Fruit fly (Drosophila melanogaster) whole organism, embryonic: ENCODE data around the gene awd.

ENCODE experiments used
- BEAF-32 ChIP-seq: fragments of 200-800 bp; sonication (Bioruptor generic); optimal IDR thresholded peaks from 3 replicates; lab custom pipeline; 2017; ENCODE audit warnings: missing biosample characterization, missing genetic modification characterization, mild to moderate bottlenecking, moderate library complexity, missing genetic modification reagents
- Bdp1 ChIP-seq: fragments of 200-800 bp; sonication (Bioruptor generic); optimal IDR thresholded peaks from 3 replicates; lab custom pipeline; 2016; ENCODE audit warnings: missing biosample characterization, missing genetic modification characterization
- CG12299 ChIP-seq: fragments of 200-800 bp; sonication (Bioruptor generic); optimal IDR thresholded peaks from 2 replicates; lab custom pipeline; 2018; ENCODE audit warnings: missing biosample characterization, mild to moderate bottlenecking, missing genetic modification characterization
- CG13424 ChIP-seq: fragments of 200-800 bp; sonication (Bioruptor generic); optimal IDR thresholded peaks from 2 replicates; lab custom pipeline; 2019; ENCODE audit warnings: missing biosample characterization, mild to moderate bottlenecking, missing genetic modification characterization, moderate library complexity
- CG14710 ChIP-seq: fragments of 200-800 bp; sonication (Bioruptor generic); optimal IDR thresholded peaks from 3 replicates; lab custom pipeline; 2019; ENCODE audit warnings: missing biosample characterization, mild to moderate bottlenecking, missing genetic modification characterization, moderate library complexity
- CG15011 ChIP-seq: fragments of 200-800 bp; sonication (Bioruptor generic); optimal IDR thresholded peaks from 3 replicates; lab custom pipeline; 2018; ENCODE audit warnings: missing biosample characterization, mild to moderate bottlenecking, missing genetic modification characterization
- CG17361 ChIP-seq: fragments of 200-800 bp; sonication (Bioruptor generic); IDR thresholded peaks from 3 replicates; pipeline ENCODE4 v1.3.6; 2022; ENCODE audit warnings: missing biosample characterization, missing genetic modification characterization
- CG17385 ChIP-seq: fragments of 200-800 bp; sonication (Bioruptor generic); optimal IDR thresholded peaks from 3 replicates; lab custom pipeline; 2018; ENCODE audit warnings: missing biosample characterization, mild to moderate bottlenecking, missing genetic modification characterization
- CG17829 ChIP-seq: fragments of 200-800 bp; optimal IDR thresholded peaks from 2 replicates; lab custom pipeline; 2019; ENCODE audit warnings: missing biosample characterization, mild to moderate bottlenecking, missing genetic modification characterization, moderate library complexity
- CG18599 ChIP-seq: fragments of 200-800 bp; sonication (Bioruptor generic); optimal IDR thresholded peaks from 3 replicates; lab custom pipeline; 2017; ENCODE audit warnings: missing biosample characterization, missing genetic modification characterization, mild to moderate bottlenecking, moderate library complexity, missing genetic modification reagents
- CG2120 ChIP-seq: fragments of 200-800 bp; sonication (Bioruptor generic); optimal IDR thresholded peaks from 3 replicates; lab custom pipeline; 2016; ENCODE audit warnings: missing biosample characterization, missing genetic modification characterization
- CG30020 ChIP-seq: fragments of 200-800 bp; optimal IDR thresholded peaks from 2 replicates; lab custom pipeline; 2019; ENCODE audit warnings: missing biosample characterization, mild to moderate bottlenecking, missing genetic modification characterization, moderate library complexity
- CG30403 ChIP-seq: fragments of 200-800 bp; sonication (Bioruptor generic); optimal IDR thresholded peaks from 3 replicates; lab custom pipeline; 2016; ENCODE audit warnings: missing biosample characterization, missing genetic modification characterization
- CG4404 ChIP-seq: fragments of 200-800 bp; sonication (Bioruptor generic); IDR thresholded peaks from 2 replicates; pipeline ENCODE4 v1.3.6; 2022; ENCODE audit warnings: missing biosample characterization, missing genetic modification characterization
- CG4854 ChIP-seq: fragments of 200-800 bp; sonication (Bioruptor generic); optimal IDR thresholded peaks from 2 replicates; lab custom pipeline; 2016; ENCODE audit warnings: missing biosample characterization, missing genetic modification characterization, inconsistent platforms
- CG8281 ChIP-seq: fragments of 200-800 bp; sonication (Bioruptor generic); optimal IDR thresholded peaks from 2 replicates; lab custom pipeline; 2018; ENCODE audit warnings: missing biosample characterization, mild to moderate bottlenecking, missing genetic modification characterization, moderate library complexity
- CG8944 ChIP-seq: fragments of 200-800 bp; sonication (Bioruptor generic); optimal IDR thresholded peaks from 3 replicates; lab custom pipeline; 2016; ENCODE audit warnings: missing biosample characterization, missing genetic modification characterization
- CHES-1-like ChIP-seq: fragments of 200-800 bp; sonication (Bioruptor generic); optimal IDR thresholded peaks from 2 replicates; lab custom pipeline; 2016; ENCODE audit warnings: missing biosample characterization, missing genetic modification characterization
- D ChIP-seq, 2 experiments: fragments of 200-800 bp in 1 of 2; fragments of >200 bp in 1 of 2; sonication (Bioruptor generic) in 1 of 2; optimal IDR thresholded peaks; 2 replicates in 1 of 2; 3 replicates in 1 of 2; lab custom pipeline; 2017; ENCODE audit warnings: mild to moderate bottlenecking in 1 of 2, missing biosample characterization in 1 of 2, missing genetic modification characterization in 1 of 2, missing genetic modification reagents in 1 of 2
- Hsf ChIP-seq: fragments of 200-800 bp; sonication (Bioruptor generic); optimal IDR thresholded peaks from 3 replicates; lab custom pipeline; 2016; ENCODE audit warnings: missing biosample characterization, missing genetic modification characterization
- Jarid2 ChIP-seq: fragments of 200-800 bp; sonication (Bioruptor generic); optimal IDR thresholded peaks from 3 replicates; lab custom pipeline; 2017; ENCODE audit warnings: mild to moderate bottlenecking, missing biosample characterization, missing genetic modification reagents, missing genetic modification characterization
- Kr ChIP-seq: fragments of 200-800 bp; sonication (Bioruptor generic); optimal IDR thresholded peaks from 2 replicates; lab custom pipeline; 2017; ENCODE audit warnings: missing biosample characterization, mild to moderate bottlenecking, missing genetic modification characterization
- NK7.1 ChIP-seq: fragments of 200-800 bp; sonication (Bioruptor generic); optimal IDR thresholded peaks from 3 replicates; lab custom pipeline; 2016; ENCODE audit warnings: missing biosample characterization, missing genetic modification characterization
- Oaz ChIP-seq: fragments of 200-800 bp; sonication (Bioruptor generic); IDR thresholded peaks from 2 replicates; pipeline ENCODE4 v1.3.6; 2022; ENCODE audit warnings: missing biosample characterization, missing genetic modification characterization
- Ravus ChIP-seq: fragments of 200-800 bp; sonication (Bioruptor generic); IDR thresholded peaks from 2 replicates; pipeline ENCODE4 v1.3.6; 2022; ENCODE audit warnings: missing biosample characterization, missing genetic modification characterization
- Ssrp ChIP-seq: fragments of 200-800 bp; sonication (Bioruptor generic); optimal IDR thresholded peaks from 2 replicates; lab custom pipeline; 2018; ENCODE audit warnings: missing biosample characterization, mild to moderate bottlenecking, missing genetic modification characterization, moderate library complexity
- az2 ChIP-seq: fragments of 200-800 bp; sonication (Bioruptor generic); optimal IDR thresholded peaks from 3 replicates; lab custom pipeline; 2016; ENCODE audit warnings: missing biosample characterization, missing genetic modification characterization
- bowl ChIP-seq: fragments of 200-800 bp; sonication (Bioruptor generic); IDR thresholded peaks from 2 replicates; pipeline ENCODE4 v1.3.6; 2022; ENCODE audit warnings: missing biosample characterization, missing genetic modification characterization
- btn ChIP-seq: fragments of 200-800 bp; sonication (Bioruptor generic); optimal IDR thresholded peaks from 2 replicates; lab custom pipeline; 2016; ENCODE audit warnings: missing biosample characterization, missing genetic modification characterization
- caup ChIP-seq: fragments of 200-800 bp; sonication (Bioruptor generic); optimal IDR thresholded peaks from 3 replicates; lab custom pipeline; 2017; ENCODE audit warnings: missing biosample characterization, mild to moderate bottlenecking, missing genetic modification characterization, moderate library complexity; ENCODE audit not compliant: severe bottlenecking
- chm ChIP-seq: fragments of 200-800 bp; sonication (Bioruptor generic); IDR thresholded peaks from 2 replicates; pipeline ENCODE4 v1.3.6; 2022; ENCODE audit warnings: missing biosample characterization, missing genetic modification characterization
- crc ChIP-seq: fragments of 200-800 bp; sonication (Bioruptor generic); optimal IDR thresholded peaks from 2 replicates; lab custom pipeline; 2016; ENCODE audit warnings: missing biosample characterization, missing genetic modification characterization
- disco-r ChIP-seq: fragments of 200-800 bp; sonication (Bioruptor generic); optimal IDR thresholded peaks from 2 replicates; lab custom pipeline; 2016; ENCODE audit warnings: missing biosample characterization, missing genetic modification characterization
- dmrt99B ChIP-seq: fragments of 200-800 bp; sonication (Bioruptor generic); optimal IDR thresholded peaks from 2 replicates; lab custom pipeline; 2018; ENCODE audit warnings: missing biosample characterization, mild to moderate bottlenecking, missing genetic modification characterization, moderate library complexity
- gt ChIP-seq: fragments of 200-800 bp; sonication (Bioruptor generic); IDR thresholded peaks from 2 replicates; pipeline ENCODE4 v1.3.6; 2022; ENCODE audit warnings: missing biosample characterization, missing genetic modification characterization
- jigr1 ChIP-seq: fragments of 200-800 bp; sonication (Bioruptor generic); IDR thresholded peaks from 3 replicates; pipeline ENCODE4 v1.3.6; 2022; ENCODE audit warnings: missing biosample characterization, missing genetic modification characterization
- klu ChIP-seq: fragments of 200-800 bp; sonication (Bioruptor generic); IDR thresholded peaks from 2 replicates; pipeline ENCODE4 v1.3.6; 2022; ENCODE audit warnings: missing biosample characterization, missing genetic modification characterization
- lov ChIP-seq, 2 experiments: fragments of 200-800 bp in 1 of 2; fragments of >200 bp in 1 of 2; sonication (Bioruptor generic) in 1 of 2; IDR thresholded peaks in 1 of 2; optimal IDR thresholded peaks in 1 of 2; 2 replicates in 1 of 2; 3 replicates in 1 of 2; pipeline versions ENCODE4 v1.3.6 to Lab custom; 2017 to 2022; ENCODE audit warnings: missing biosample characterization in 1 of 2, missing genetic modification characterization in 1 of 2
- nau ChIP-seq: fragments of 200-800 bp; sonication (Bioruptor generic); optimal IDR thresholded peaks from 3 replicates; lab custom pipeline; 2017; ENCODE audit warnings: missing biosample characterization, mild to moderate bottlenecking, missing genetic modification characterization, missing genetic modification reagents
- nerfin-1 ChIP-seq: fragments of 200-800 bp; sonication (Bioruptor generic); optimal IDR thresholded peaks from 3 replicates; lab custom pipeline; 2019; ENCODE audit warnings: missing biosample characterization, mild to moderate bottlenecking, missing genetic modification characterization, moderate library complexity
- phol ChIP-seq: fragments of 200-800 bp; sonication (Bioruptor generic); optimal IDR thresholded peaks from 3 replicates; lab custom pipeline; 2018; ENCODE audit warnings: missing biosample characterization, mild to moderate bottlenecking, missing genetic modification characterization, moderate library complexity
- pnt ChIP-seq: fragments of 200-800 bp; sonication (Bioruptor generic); optimal IDR thresholded peaks from 3 replicates; lab custom pipeline; 2016; ENCODE audit warnings: missing biosample characterization, missing genetic modification characterization
- prd ChIP-seq, 3 experiments: fragments of >200 bp in 2 of 3; fragments of 200-800 bp in 1 of 3; sonication (Bioruptor generic) in 1 of 3; optimal IDR thresholded peaks in 2 of 3; IDR thresholded peaks in 1 of 3; 2 replicates in 2 of 3; 3 replicates in 1 of 3; pipeline versions ENCODE4 v1.3.6 to Lab custom; 2017 to 2022; ENCODE audit warnings: missing biosample characterization in 1 of 3, missing genetic modification characterization in 1 of 3
- ro ChIP-seq: fragments of 200-800 bp; sonication (Bioruptor generic); IDR thresholded peaks from 2 replicates; pipeline ENCODE4 v1.3.6; 2022; ENCODE audit warnings: missing biosample characterization, missing genetic modification characterization
- sob ChIP-seq: fragments of 200-800 bp; sonication (Bioruptor generic); IDR thresholded peaks from 2 replicates; pipeline ENCODE4 v1.3.6; 2022; ENCODE audit warnings: missing biosample characterization, missing genetic modification characterization
- z ChIP-seq: fragments of 200-800 bp; sonication (Bioruptor generic); IDR thresholded peaks from 3 replicates; pipeline ENCODE4 v1.3.6; 2022; ENCODE audit warnings: missing biosample characterization, missing genetic modification characterization
- zfh2 ChIP-seq: fragments of 200-800 bp; sonication (Bioruptor generic); optimal IDR thresholded peaks from 2 replicates; lab custom pipeline; 2016; ENCODE audit warnings: missing biosample characterization, missing genetic modification characterization

Gene awd

DNA sequence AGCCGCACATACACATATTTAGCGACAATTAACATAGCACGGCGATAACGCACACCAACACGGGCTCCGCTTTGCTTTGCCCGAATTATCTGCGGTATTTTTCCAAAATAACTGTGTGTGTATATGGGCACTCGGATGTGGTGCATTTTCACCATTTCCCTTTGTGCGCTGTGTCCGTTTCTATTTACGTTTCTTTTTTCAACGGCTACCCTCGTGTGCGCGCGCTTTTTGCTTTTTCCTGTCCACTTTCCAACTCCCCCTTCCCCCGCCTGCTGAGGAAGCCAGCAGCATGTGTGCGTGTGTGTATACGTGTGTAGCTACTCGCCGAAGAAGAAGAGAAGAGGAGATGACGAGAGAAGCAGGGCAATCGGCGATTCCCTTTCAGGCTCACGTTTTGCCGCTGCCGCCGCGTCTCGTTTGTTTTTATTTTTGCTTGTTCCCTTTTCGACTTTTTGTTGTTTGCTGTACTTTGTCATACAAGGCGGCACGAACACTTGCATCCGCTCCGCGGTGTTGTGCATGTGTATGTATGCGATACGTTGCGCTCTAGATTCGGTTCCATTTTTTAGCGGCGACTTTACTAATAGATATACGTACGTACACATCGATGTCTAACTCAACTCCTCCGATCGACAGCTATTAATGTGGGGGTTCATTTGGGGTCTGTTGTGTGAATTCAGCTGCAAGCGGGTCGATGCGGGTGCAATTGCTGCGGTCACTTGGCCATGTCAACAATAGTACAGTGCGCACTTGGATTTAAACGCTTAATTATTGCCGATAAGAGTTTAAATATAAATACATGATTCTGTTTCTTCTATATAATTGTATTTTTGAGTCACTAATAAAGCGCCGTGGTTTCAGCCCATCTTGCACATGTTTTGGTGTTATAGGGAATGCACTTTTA, 2.5 kb upstream of the awd start (continued):
- TF ChIP-seq nerfin-1 (tag; lab: Kevin White, UChicago) (peak; percentile 74), CG14710 (tag; lab: Kevin White, UChicago) (no peak), lov (optimal IDR thresholded peaks at IDR 0.05; lab: Kevin White, UChicago) (no peak), lov (GFP tag; IDR thresholded peaks at IDR 0.05; lab: Robert Waterston, UW) (no peak), CG30020 (tag; lab: Kevin White, UChicago) (no peak), CG4404 (GFP tag; lab: Robert Waterston, UW) (no peak), CG12299 (tag; lab: Kevin White, UChicago) (no peak), CG2120 (no peak), Bdp1 (no peak), z (no peak), crc (no peak), CG17829 (tag; lab: Kevin White, UChicago) (peak; percentile 56), CG17361 (GFP tag; lab: Robert Waterston, UW) (no peak), Hsf (GFP tag; lab: Kevin White, UChicago) (no peak), Oaz (GFP tag; lab: Robert Waterston, UW) (no peak), dmrt99B (no peak), ro (GFP tag; lab: Robert Waterston, UW) (no peak), jigr1 (GFP tag; lab: Robert Waterston, UW) (no peak), CG30403 (GFP tag; lab: Kevin White, UChicago) (no peak), prd (optimal IDR thresholded peaks at IDR 0.05; lab: Kevin White, UChicago) (no peak), prd (GFP tag; IDR thresholded peaks at IDR 0.05; lab: Robert Waterston, UW) (no peak), bowl (GFP tag; lab: Robert Waterston, UW) (no peak), Kr (no peak), chm (GFP tag; lab: Robert Waterston, UW) (no peak), klu (GFP tag; lab: Robert Waterston, UW) (no peak), sob (GFP tag; lab: Robert Waterston, UW) (no peak), NK7.1 (no peak), CHES-1-like (GFP tag; lab: Kevin White, UChicago) (peak; percentile 33), BEAF-32 (GFP tag; lab: Kevin White, UChicago) (no peak), CG8944 (GFP tag; lab: Kevin White, UChicago) (no peak), Jarid2 (GFP tag; lab: Kevin White, UChicago) (no peak), btn (GFP tag; lab: Kevin White, UChicago) (no peak), az2 (GFP tag; lab: Kevin White, UChicago) (no peak), nau (no peak), Ravus (GFP tag; lab: Robert Waterston, UW) (no peak), CG15011 (GFP tag; lab: Kevin White, UChicago) (no peak), D (optimal IDR thresholded peaks at IDR 0.05; lab: Kevin White, UChicago) (peak; percentile 34), D (GFP tag; optimal IDR thresholded peaks at IDR 0.05; lab: Kevin White, UChicago) (no peak), Ssrp (tag; lab: Kevin White, UChicago) (no peak), caup (GFP tag; lab: Kevin White, UChicago) (peak; percentile 9), zfh2 (no peak), phol (tag; lab: Kevin White, UChicago) (no peak), CG13424 (tag; lab: Kevin White, UChicago) (peak; percentile 9), gt (no peak), pnt (GFP tag; lab: Kevin White, UChicago) (no peak), CG8281 (tag; lab: Kevin White, UChicago) (no peak), CG17385 (GFP tag; lab: Kevin White, UChicago) (peak; percentile 98), CG4854 (GFP tag; lab: Kevin White, UChicago) (no peak), disco-r (GFP tag; lab: Kevin White, UChicago) (no peak), CG18599 (GFP tag; lab: Kevin White, UChicago) (no peak)
